Fruit fly (Drosophila melanogaster): ENCODE data around the gene CG14968.

The CG14968 gene

dm6 chr3L:3301171-3301738, 1.7 kb downstream of the CG14968 start:
- no peak for TF ChIP-seq EcR (GFP tag; optimal IDR thresholded peaks at IDR 0.05)
- TF ChIP-seq Dll (optimal IDR thresholded peaks at IDR 0.05) = no peak
- no peak for TF ChIP-seq psq (optimal IDR thresholded peaks at IDR 0.05)
- TF ChIP-seq CG8478 (optimal IDR thresholded peaks at IDR 0.05) = no peak
- TF ChIP-seq pan (optimal IDR thresholded peaks at IDR 0.05) = no peak
- no peak for TF ChIP-seq usp (GFP tag; optimal IDR thresholded peaks at IDR 0.05)

dm6 chr3L:3300345-3300744, 2.6 kb downstream of the CG14968 start:
- TF ChIP-seq EcR (GFP tag; optimal IDR thresholded peaks at IDR 0.05) = no peak
- TF ChIP-seq psq (optimal IDR thresholded peaks at IDR 0.05) = no peak
- TF ChIP-seq usp (GFP tag; optimal IDR thresholded peaks at IDR 0.05) = no peak
- TF ChIP-seq CG8478 (optimal IDR thresholded peaks at IDR 0.05) = no peak
- TF ChIP-seq pan (optimal IDR thresholded peaks at IDR 0.05) = no peak
- no peak for TF ChIP-seq Dll (optimal IDR thresholded peaks at IDR 0.05)

- TF ChIP-seq Dll (optimal IDR thresholded peaks at IDR 0.05) (no peak), usp (GFP tag; optimal IDR thresholded peaks at IDR 0.05) (no peak), psq (optimal IDR thresholded peaks at IDR 0.05) (no peak), EcR (GFP tag; optimal IDR thresholded peaks at IDR 0.05) (no peak), pan (optimal IDR thresholded peaks at IDR 0.05) (no peak), CG8478 (optimal IDR thresholded peaks at IDR 0.05) (no peak)
These were observed 11.8 kb downstream of the CG14968 start, which contains the start of gene CG12009 for dm6 chr3L:3291159-3291558. CG12009 (plus strand) TSS chr3L:3291459.

- no peak for TF ChIP-seq CG8478 (optimal IDR thresholded peaks at IDR 0.05)
- no peak for TF ChIP-seq pan (optimal IDR thresholded peaks at IDR 0.05)
- TF ChIP-seq usp (GFP tag; optimal IDR thresholded peaks at IDR 0.05) = no peak
- TF ChIP-seq EcR (GFP tag; optimal IDR thresholded peaks at IDR 0.05) = no peak
- TF ChIP-seq psq (optimal IDR thresholded peaks at IDR 0.05) = no peak
- no peak for TF ChIP-seq Dll (optimal IDR thresholded peaks at IDR 0.05)
These were observed 14.5 kb downstream of the CG14968 start for dm6 chr3L:3288414-3288813.

dm6 chr3L:3284900-3285299, 18.0 kb downstream of the CG14968 start:
- TF ChIP-seq psq (optimal IDR thresholded peaks at IDR 0.05) (no peak), EcR (GFP tag; optimal IDR thresholded peaks at IDR 0.05) (no peak), usp (GFP tag; optimal IDR thresholded peaks at IDR 0.05) (no peak), CG8478 (optimal IDR thresholded peaks at IDR 0.05) (no peak), Dll (optimal IDR thresholded peaks at IDR 0.05) (no peak), pan (optimal IDR thresholded peaks at IDR 0.05) (no peak)

dm6 chr3L:3283264-3283663, 19.6 kb downstream of the CG14968 start:
- no peak for TF ChIP-seq CG8478 (optimal IDR thresholded peaks at IDR 0.05)
- no peak for TF ChIP-seq usp (GFP tag; optimal IDR thresholded peaks at IDR 0.05)
- TF ChIP-seq pan (optimal IDR thresholded peaks at IDR 0.05) = no peak
- no peak for TF ChIP-seq psq (optimal IDR thresholded peaks at IDR 0.05)
- no peak for TF ChIP-seq EcR (GFP tag; optimal IDR thresholded peaks at IDR 0.05)
- TF ChIP-seq Dll (optimal IDR thresholded peaks at IDR 0.05) = no peak

dm6 chr3L:3279930-3280329, 23.0 kb downstream of the CG14968 start, which contains the start of gene CG12017:
CG12017 (plus strand) TSS chr3L:3280239.
- TF ChIP-seq psq (optimal IDR thresholded peaks at IDR 0.05) (no peak), EcR (GFP tag; optimal IDR thresholded peaks at IDR 0.05) (no peak), Dll (optimal IDR thresholded peaks at IDR 0.05) (no peak), CG8478 (optimal IDR thresholded peaks at IDR 0.05) (no peak), pan (optimal IDR thresholded peaks at IDR 0.05) (no peak), usp (GFP tag; optimal IDR thresholded peaks at IDR 0.05) (no peak)

dm6 chr3L:3276930-3277329, 26.0 kb downstream of the CG14968 start:
- no peak for TF ChIP-seq EcR (GFP tag; optimal IDR thresholded peaks at IDR 0.05)
- TF ChIP-seq CG8478 (optimal IDR thresholded peaks at IDR 0.05) = no peak
- no peak for TF ChIP-seq pan (optimal IDR thresholded peaks at IDR 0.05)
- TF ChIP-seq Dll (optimal IDR thresholded peaks at IDR 0.05) = no peak
- no peak for TF ChIP-seq psq (optimal IDR thresholded peaks at IDR 0.05)
- TF ChIP-seq usp (GFP tag; optimal IDR thresholded peaks at IDR 0.05) = no peak

dm6 chr3L:3274463-3275177, 28.3 kb downstream of the CG14968 start:
- TF ChIP-seq usp (GFP tag; optimal IDR thresholded peaks at IDR 0.05) (no peak), CG8478 (optimal IDR thresholded peaks at IDR 0.05) (no peak), Dll (optimal IDR thresholded peaks at IDR 0.05) (no peak), psq (optimal IDR thresholded peaks at IDR 0.05) (no peak), EcR (GFP tag; optimal IDR thresholded peaks at IDR 0.05) (no peak), pan (optimal IDR thresholded peaks at IDR 0.05) (no peak)

- TF ChIP-seq Dll (optimal IDR thresholded peaks at IDR 0.05) = no peak
- no peak for TF ChIP-seq CG8478 (optimal IDR thresholded peaks at IDR 0.05)
- TF ChIP-seq EcR (GFP tag; optimal IDR thresholded peaks at IDR 0.05) = no peak
- TF ChIP-seq usp (GFP tag; optimal IDR thresholded peaks at IDR 0.05) = no peak
- TF ChIP-seq psq (optimal IDR thresholded peaks at IDR 0.05) = no peak
- TF ChIP-seq pan (optimal IDR thresholded peaks at IDR 0.05) = no peak
These were observed 32.2 kb downstream of the CG14968 start, which contains the start of gene CG14960 for dm6 chr3L:3270736-3271135. CG14960 (plus strand) TSS chr3L:3271036.

- TF ChIP-seq usp (GFP tag; optimal IDR thresholded peaks at IDR 0.05) = no peak
- no peak for TF ChIP-seq EcR (GFP tag; optimal IDR thresholded peaks at IDR 0.05)
- TF ChIP-seq psq (optimal IDR thresholded peaks at IDR 0.05) = no peak
- TF ChIP-seq pan (optimal IDR thresholded peaks at IDR 0.05) = no peak
- no peak for TF ChIP-seq CG8478 (optimal IDR thresholded peaks at IDR 0.05)
- TF ChIP-seq Dll (optimal IDR thresholded peaks at IDR 0.05) = no peak
These were observed 34.8 kb downstream of the CG14968 start, which contains the start of gene CG34265 for dm6 chr3L:3268161-3268560. CG34265 (plus strand) TSS chr3L:3268461.

dm6 chr3L:3266306-3266705, 36.6 kb downstream of the CG14968 start:
- TF ChIP-seq psq (optimal IDR thresholded peaks at IDR 0.05) = no peak
- TF ChIP-seq Dll (optimal IDR thresholded peaks at IDR 0.05) = no peak
- TF ChIP-seq EcR (GFP tag; optimal IDR thresholded peaks at IDR 0.05) = no peak
- TF ChIP-seq usp (GFP tag; optimal IDR thresholded peaks at IDR 0.05) = no peak
- TF ChIP-seq pan (optimal IDR thresholded peaks at IDR 0.05) = no peak
- no peak for TF ChIP-seq CG8478 (optimal IDR thresholded peaks at IDR 0.05)
